Worm (Caenorhabditis elegans) whole organism, L4 larva: ENCODE results near the gene Y57G11C.14.

Experiments used
- daf-8 ChIP-seq: fragments of 200-800 bp; sonication (Bioruptor generic); IDR thresholded peaks from 2 replicates; pipeline ENCODE4 v1.3.6; 2022; ENCODE audit warnings: missing genetic modification characterization, missing compliant biosample characterization
- egl-43 ChIP-seq: fragments of 200-800 bp; sonication (Bioruptor generic); IDR thresholded peaks from 2 replicates; pipeline ENCODE4 v1.3.6; 2022; ENCODE audit warnings: missing genetic modification reagents, missing genetic modification characterization, missing compliant biosample characterization

- no peak for TF ChIP-seq daf-8 (GFP tag; lab: Robert Waterston, UW)
- TF ChIP-seq egl-43 (GFP tag; lab: Robert Waterston, UW): no peak
Observed at ce11 chrIV:14792602-14793232, 6.4 kb upstream of the Y57G11C.14 start, which contains the start of gene gdi-1.
